Worm (Caenorhabditis elegans) whole organism, mixed stage, embryonic: ENCODE results near the gene Y43F8B.22.

Source experiments
- bed-3 ChIP-seq: fragments of 200-800 bp; sonication (Bioruptor generic); optimal IDR thresholded peaks from 3 replicates; lab custom pipeline; 2018; ENCODE audit warnings: mild to moderate bottlenecking, missing genetic modification characterization, moderate library complexity, missing compliant biosample characterization
- blmp-1 ChIP-seq: fragments of 150-350 bp; optimal IDR thresholded peaks from 2 replicates; lab custom pipeline; 2014; ENCODE audit warnings: missing biosample characterization, missing genetic modification characterization
- ceh-39 ChIP-seq: fragments of 150-350 bp; optimal IDR thresholded peaks from 2 replicates; lab custom pipeline; 2014; ENCODE audit warnings: missing biosample characterization, missing genetic modification characterization
- ceh-83 ChIP-seq: fragments of 200-800 bp; sonication (Bioruptor generic); optimal IDR thresholded peaks from 2 replicates; lab custom pipeline; 2018; ENCODE audit warnings: mild to moderate bottlenecking, missing genetic modification characterization, missing compliant biosample characterization
- ces-1 ChIP-seq: fragments of 150-350 bp; optimal IDR thresholded peaks from 2 replicates; lab custom pipeline; 2014; ENCODE audit warnings: missing biosample characterization, missing genetic modification reagents, missing genetic modification characterization
- drap-1 ChIP-seq: fragments of 200-800 bp; sonication (Bioruptor generic); optimal IDR thresholded peaks from 3 replicates; lab custom pipeline; 2018; ENCODE audit warnings: mild to moderate bottlenecking, missing genetic modification characterization, missing compliant biosample characterization
- elt-1 ChIP-seq: sonication (generic microtip); optimal IDR thresholded peaks from 2 replicates; lab custom pipeline; 2017; ENCODE audit warnings: missing genetic modification characterization, mild to moderate bottlenecking, missing compliant biosample characterization, antibody characterized with exemption, moderate library complexity, borderline replicate concordance; ENCODE audit not compliant: insufficient read depth
- elt-3 ChIP-seq: fragments of 150-350 bp; optimal IDR thresholded peaks from 2 replicates; lab custom pipeline; 2014; ENCODE audit warnings: missing biosample characterization, missing genetic modification characterization
- flh-1 ChIP-seq: fragments of 200-800 bp; sonication (Bioruptor generic); optimal IDR thresholded peaks from 2 replicates; lab custom pipeline; 2018; ENCODE audit warnings: mild to moderate bottlenecking, missing genetic modification characterization, moderate library complexity, missing compliant biosample characterization
- hlh-1 ChIP-seq: fragments of 150-350 bp; optimal IDR thresholded peaks from 2 replicates; lab custom pipeline; 2014; ENCODE audit warnings: missing biosample characterization, missing genetic modification reagents, missing genetic modification characterization
- lin-13 ChIP-seq: fragments of 150-350 bp; optimal IDR thresholded peaks from 2 replicates; lab custom pipeline; 2014; ENCODE audit warnings: missing biosample characterization, missing genetic modification characterization
- lin-32 ChIP-seq: fragments of 200-800 bp; sonication (Bioruptor generic); optimal IDR thresholded peaks from 2 replicates; lab custom pipeline; 2018; ENCODE audit warnings: mild to moderate bottlenecking, missing genetic modification characterization, missing compliant biosample characterization
- lsy-2 ChIP-seq: fragments of 150-350 bp; optimal IDR thresholded peaks from 2 replicates; lab custom pipeline; 2014; ENCODE audit warnings: missing biosample characterization, missing genetic modification characterization
- mab-5 ChIP-seq: fragments of 150-350 bp; optimal IDR thresholded peaks from 2 replicates; lab custom pipeline; 2014; ENCODE audit warnings: missing biosample characterization, missing genetic modification characterization
- mep-1 ChIP-seq: fragments of 150-350 bp; optimal IDR thresholded peaks from 2 replicates; lab custom pipeline; 2017; ENCODE audit warnings: missing biosample characterization, missing genetic modification reagents, missing genetic modification characterization, inconsistent platforms
- mls-2 ChIP-seq: sonication (generic microtip); optimal IDR thresholded peaks from 2 replicates; lab custom pipeline; 2016; ENCODE audit warnings: mild to moderate bottlenecking, missing genetic modification characterization, moderate library complexity, missing compliant biosample characterization
- nhr-2 ChIP-seq: fragments of 150-350 bp; optimal IDR thresholded peaks from 2 replicates; lab custom pipeline; 2014; ENCODE audit warnings: missing biosample characterization, missing genetic modification characterization
- nhr-237 ChIP-seq: fragments of 150-350 bp; optimal IDR thresholded peaks from 2 replicates; lab custom pipeline; 2014; ENCODE audit warnings: missing biosample characterization, missing genetic modification characterization
- nhr-28 ChIP-seq: fragments of 150-350 bp; optimal IDR thresholded peaks from 2 replicates; lab custom pipeline; 2014; ENCODE audit warnings: missing biosample characterization, missing genetic modification characterization
- nhr-76 ChIP-seq: sonication (generic microtip); optimal IDR thresholded peaks from 2 replicates; lab custom pipeline; 2017; ENCODE audit warnings: missing biosample characterization, missing genetic modification characterization
- pha-4 ChIP-seq: fragments of 150-350 bp; optimal IDR thresholded peaks from 2 replicates; lab custom pipeline; 2018; ENCODE audit warnings: missing biosample characterization, missing genetic modification reagents, missing genetic modification characterization
- sem-2 ChIP-seq: fragments of 200-800 bp; sonication (Bioruptor generic); optimal IDR thresholded peaks from 2 replicates; lab custom pipeline; 2018; ENCODE audit warnings: mild to moderate bottlenecking, missing genetic modification characterization, missing compliant biosample characterization
- snpc-4 ChIP-seq: fragments of 150-350 bp; optimal IDR thresholded peaks from 2 replicates; lab custom pipeline; 2014; ENCODE audit warnings: missing biosample characterization, missing genetic modification characterization
- sptf-1 ChIP-seq: sonication (generic microtip); optimal IDR thresholded peaks from 2 replicates; lab custom pipeline; 2017; ENCODE audit warnings: mild to moderate bottlenecking, missing genetic modification characterization, moderate library complexity, missing compliant biosample characterization
- unc-120 ChIP-seq: sonication (generic microtip); optimal IDR thresholded peaks from 2 replicates; lab custom pipeline; 2017; ENCODE audit warnings: missing genetic modification characterization, missing compliant biosample characterization; ENCODE audit not compliant: poor library complexity, severe bottlenecking
- unc-62 ChIP-seq: fragments of 150-350 bp; optimal IDR thresholded peaks from 2 replicates; lab custom pipeline; 2014; ENCODE audit warnings: missing biosample characterization, missing genetic modification reagents, missing genetic modification characterization
- zip-8 ChIP-seq: fragments of 150-350 bp; optimal IDR thresholded peaks from 2 replicates; lab custom pipeline; 2014; ENCODE audit warnings: missing biosample characterization, missing genetic modification characterization
- ztf-11 ChIP-seq: fragments of 150-350 bp; optimal IDR thresholded peaks from 2 replicates; lab custom pipeline; 2014; ENCODE audit warnings: missing biosample characterization, missing genetic modification characterization

Y43F8B.22 gene

DNA sequence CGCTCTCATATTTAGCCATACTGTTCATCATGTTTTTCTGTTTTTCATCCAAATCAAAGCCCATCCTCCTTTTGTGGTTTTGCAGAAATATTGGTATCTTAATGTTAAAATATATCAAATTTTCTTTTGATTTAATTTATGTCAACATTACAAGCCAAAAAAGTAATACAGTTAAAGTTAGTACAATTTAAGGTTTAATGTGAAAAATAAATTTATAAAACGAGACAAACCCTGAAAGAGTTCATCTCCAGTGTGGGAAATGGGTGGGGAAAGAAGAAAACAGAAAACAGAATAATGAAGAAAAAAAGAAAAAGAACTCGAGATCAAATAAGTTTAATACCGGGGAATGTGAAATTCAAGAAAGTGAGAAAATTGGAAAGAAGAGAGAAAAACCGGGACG, 33.8 kb upstream of the Y43F8B.22 start, which contains the start of gene M04C3.2:
Gene M04C3.2 (minus strand): TSS at position 101 of the 400 bp plus-strand sequence.
- no peak for TF ChIP-seq mab-5 (tag; lab: Kevin White, UChicago)
- no peak for TF ChIP-seq lin-13 (tag; lab: Kevin White, UChicago)
- TF ChIP-seq ceh-83: no peak
- no peak for TF ChIP-seq drap-1
- no peak for TF ChIP-seq lin-32 (GFP tag; lab: Kevin White, UChicago)
- no peak for TF ChIP-seq unc-120 (tag; lab: Kevin White, UChicago)
- TF ChIP-seq sem-2 (GFP tag; lab: Kevin White, UChicago): no peak
- TF ChIP-seq flh-1 (GFP tag; lab: Kevin White, UChicago): no peak
- no peak for TF ChIP-seq mep-1
- TF ChIP-seq lsy-2 (tag; lab: Kevin White, UChicago): no peak
- TF ChIP-seq nhr-237 (tag; lab: Kevin White, UChicago): no peak
- TF ChIP-seq ztf-11 (tag; lab: Kevin White, UChicago): no peak
- TF ChIP-seq hlh-1: no peak
- TF ChIP-seq elt-3 (tag; lab: Kevin White, UChicago): no peak
- no peak for TF ChIP-seq ces-1 (GFP tag; lab: Kevin White, UChicago)
- no peak for TF ChIP-seq ceh-39 (tag; lab: Kevin White, UChicago)
- TF ChIP-seq nhr-2: no peak
- no peak for TF ChIP-seq snpc-4 (tag; lab: Kevin White, UChicago)
- no peak for TF ChIP-seq zip-8 (tag; lab: Kevin White, UChicago)

- TF ChIP-seq elt-3 (tag; lab: Kevin White, UChicago): no peak
- TF ChIP-seq nhr-76 (tag; lab: Kevin White, UChicago): no peak
- TF ChIP-seq elt-1 (tag; lab: Kevin White, UChicago): no peak
- TF ChIP-seq mls-2 (tag; lab: Kevin White, UChicago): no peak
- no peak for TF ChIP-seq sptf-1 (tag; lab: Kevin White, UChicago)
- TF ChIP-seq snpc-4 (tag; lab: Kevin White, UChicago): no peak
- TF ChIP-seq mep-1: no peak
- no peak for TF ChIP-seq mab-5 (tag; lab: Kevin White, UChicago)
Measured at ce11 chrV:19449544-19449943, 33.1 kb upstream of the Y43F8B.22 start, which contains the start of gene M04C3.5. Gene M04C3.5 (plus strand): TSS chrV:19449733.

ce11 chrV:19455650-19456049, 27.0 kb upstream of the Y43F8B.22 start, which contains the start of the genes Y43F8B.13 and Y43F8B.14:
Gene Y43F8B.13 (plus strand): TSS chrV:19455950.
Gene Y43F8B.14 (minus strand): TSS chrV:19455971.
- TF ChIP-seq bed-3 (no peak), mls-2 (tag; lab: Kevin White, UChicago) (no peak), lsy-2 (tag; lab: Kevin White, UChicago) (no peak), snpc-4 (tag; lab: Kevin White, UChicago) (no peak), unc-62 (GFP tag; lab: Kevin White, UChicago) (no peak), lin-13 (tag; lab: Kevin White, UChicago) (no peak), nhr-76 (tag; lab: Kevin White, UChicago) (no peak)

DNA sequence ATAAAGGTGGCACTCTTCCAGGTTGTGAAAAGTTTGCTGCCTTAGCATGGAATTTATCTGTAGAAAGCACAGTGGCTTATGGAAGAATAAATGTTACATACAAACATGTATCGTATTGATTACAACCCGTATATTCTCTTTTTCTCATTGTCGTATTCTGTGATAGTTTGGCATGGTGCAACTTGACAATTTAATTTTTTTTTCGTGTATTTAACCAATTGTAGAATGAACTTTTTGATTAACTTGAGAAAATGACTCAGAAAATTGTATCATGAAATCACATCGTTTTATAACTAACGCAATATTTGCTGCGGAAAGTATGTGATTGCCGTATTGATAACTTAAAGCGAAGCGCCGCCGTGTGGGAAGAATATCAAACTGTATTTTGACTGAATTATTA, 25.5 kb upstream of the Y43F8B.22 start, which contains the start of gene Y43F8B.24:
Gene Y43F8B.24 (plus strand): TSS at position 301 of the 400 bp plus-strand sequence.
- TF ChIP-seq mls-2 (tag; lab: Kevin White, UChicago): no peak
- TF ChIP-seq nhr-2: no peak
- no peak for TF ChIP-seq snpc-4 (tag; lab: Kevin White, UChicago)
- no peak for TF ChIP-seq sptf-1 (tag; lab: Kevin White, UChicago)
- no peak for TF ChIP-seq ztf-11 (tag; lab: Kevin White, UChicago)
- no peak for TF ChIP-seq blmp-1
- no peak for TF ChIP-seq nhr-76 (tag; lab: Kevin White, UChicago)
- TF ChIP-seq unc-120 (tag; lab: Kevin White, UChicago): no peak
- no peak for TF ChIP-seq lin-13 (tag; lab: Kevin White, UChicago)
- TF ChIP-seq nhr-237 (tag; lab: Kevin White, UChicago): no peak
- TF ChIP-seq sem-2 (GFP tag; lab: Kevin White, UChicago): no peak
- no peak for TF ChIP-seq zip-8 (tag; lab: Kevin White, UChicago)
- no peak for TF ChIP-seq mab-5 (tag; lab: Kevin White, UChicago)
- no peak for TF ChIP-seq ceh-83
- no peak for TF ChIP-seq lin-32 (GFP tag; lab: Kevin White, UChicago)
- TF ChIP-seq nhr-28 (tag; lab: Kevin White, UChicago): no peak
- TF ChIP-seq, all 35 proteins: peak for 0

DNA sequence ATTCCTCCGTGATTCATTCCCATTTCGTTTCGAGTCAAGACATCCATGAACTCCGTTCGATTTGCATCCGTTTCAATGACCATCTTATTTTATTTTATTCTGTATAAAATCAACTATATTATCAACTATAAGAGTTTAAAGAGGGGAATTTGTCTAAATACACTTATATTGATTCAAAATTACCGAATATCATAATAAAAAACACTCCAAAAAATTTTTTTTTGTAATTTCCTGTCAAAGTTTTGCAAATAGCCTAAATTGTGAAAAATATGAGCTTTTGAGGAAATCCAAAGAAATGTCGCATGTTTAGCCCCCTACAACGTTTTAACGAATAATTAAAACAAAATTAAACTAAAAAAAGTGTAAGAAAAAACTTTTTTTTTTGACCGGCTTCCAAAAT, 20.6 kb upstream of the Y43F8B.22 start, which contains the start of gene Y43F8B.15:
Gene Y43F8B.15 (minus strand): TSS at position 101 of the 400 bp plus-strand sequence.
- TF ChIP-seq lin-13 (tag; lab: Kevin White, UChicago): no peak
- TF ChIP-seq, all 35 proteins: peak for 0

- no peak for TF ChIP-seq unc-62 (GFP tag; lab: Kevin White, UChicago)
- no peak for TF ChIP-seq sptf-1 (tag; lab: Kevin White, UChicago)
- TF ChIP-seq pha-4 (tag; lab: Kevin White, UChicago): no peak
Measured at ce11 chrV:19462612-19463011, 20.0 kb upstream of the Y43F8B.22 start, which contains the start of gene Y43F8B.25. Gene Y43F8B.25 (plus strand): TSS chrV:19462912.
